Worm (Caenorhabditis elegans): Measurements from ENCODE around the gene dsl-6.

ce11 chrIV:11363806-11364562 is 34.1 kb downstream of the dsl-6 start:
- TF ChIP-seq ceh-36 (tag; optimal IDR thresholded peaks at IDR 0.05) (no peak), ama-1 (optimal IDR thresholded peaks at IDR 0.05) (no peak), sea-1 (GFP tag; conservative IDR thresholded peaks at IDR 0.05) (no peak), pes-1 (GFP tag; IDR thresholded peaks at IDR 0.05) (no peak), B0310.2 (tag; optimal IDR thresholded peaks at IDR 0.05) (no peak), flt-1 (GFP tag; IDR thresholded peaks at IDR 0.05) (no peak), hnd-1 (tag; optimal IDR thresholded peaks at IDR 0.05) (no peak)
